Worm (Caenorhabditis elegans) whole organism, young adult: ENCODE results near the gene math-13.
A peak's percentile ranks its signal among the peaks of the same experiment; 100 is the strongest.

Experiments used
- C17E4.6 ChIP-seq: fragments of 200-800 bp; sonication (Bioruptor generic); IDR thresholded peaks from 2 replicates; pipeline ENCODE4 v1.3.6; 2022; ENCODE audit warnings: missing genetic modification reagents, missing genetic modification characterization, missing compliant biosample characterization
- D2030.7 ChIP-seq: fragments of 200-800 bp; sonication (Bioruptor generic); IDR thresholded peaks from 2 replicates; pipeline ENCODE4 v1.3.6; 2022; ENCODE audit warnings: missing genetic modification reagents, missing genetic modification characterization, missing compliant biosample characterization
- F22D6.2 ChIP-seq: sonication (generic microtip); optimal IDR thresholded peaks from 2 replicates; lab custom pipeline; 2016; ENCODE audit warnings: mild to moderate bottlenecking, missing genetic modification characterization, missing compliant biosample characterization
- F33H1.4 ChIP-seq: fragments of 200-800 bp; sonication (Bioruptor generic); IDR thresholded peaks from 2 replicates; pipeline ENCODE4 v1.3.6; 2022; ENCODE audit warnings: missing genetic modification reagents, missing genetic modification characterization, missing compliant biosample characterization
- F39B2.1 ChIP-seq: fragments of 200-800 bp; sonication (Bioruptor generic); IDR thresholded peaks from 2 replicates; pipeline ENCODE4 v1.3.6; 2022; ENCODE audit warnings: missing genetic modification reagents, missing genetic modification characterization, missing compliant biosample characterization
- F55B11.4 ChIP-seq: sonication (generic microtip); optimal IDR thresholded peaks from 2 replicates; lab custom pipeline; 2016; ENCODE audit warnings: missing compliant biosample characterization, missing genetic modification characterization, borderline replicate concordance; ENCODE audit not compliant: insufficient read depth
- F57C9.4 ChIP-seq: sonication (generic microtip); optimal IDR thresholded peaks from 2 replicates; lab custom pipeline; 2017; ENCODE audit warnings: mild to moderate bottlenecking, missing genetic modification characterization, missing compliant biosample characterization
- Y53F4B.3 ChIP-seq: fragments of 200-800 bp; sonication (Bioruptor generic); IDR thresholded peaks from 2 replicates; pipeline ENCODE4 v1.3.6; 2022; ENCODE audit warnings: missing genetic modification reagents, missing genetic modification characterization, missing compliant biosample characterization
- Y56A3A.18 ChIP-seq: fragments of 200-800 bp; sonication (Bioruptor generic); IDR thresholded peaks from 2 replicates; pipeline ENCODE4 v1.3.6; 2022; ENCODE audit warnings: missing genetic modification reagents, missing genetic modification characterization, missing compliant biosample characterization
- Y95B8A.8 ChIP-seq: fragments of 200-800 bp; sonication (Bioruptor generic); IDR thresholded peaks from 2 replicates; pipeline ENCODE4 v1.3.6; 2022; ENCODE audit warnings: missing genetic modification reagents, missing genetic modification characterization, missing compliant biosample characterization
- athp-1 ChIP-seq: sonication (generic microtip); optimal IDR thresholded peaks from 2 replicates; lab custom pipeline; 2017; ENCODE audit warnings: mild to moderate bottlenecking, missing genetic modification characterization, missing compliant biosample characterization
- cebp-1 ChIP-seq, 2 experiments: fragments of 200-800 bp in 1 of 2; sonication (Bioruptor generic) in 1 of 2; sonication (generic microtip) in 1 of 2; IDR thresholded peaks in 1 of 2; optimal IDR thresholded peaks in 1 of 2; 2 replicates each; pipeline versions ENCODE4 v1.3.6 to Lab custom; 2017 to 2022; ENCODE audit warnings: missing compliant biosample characterization in 2 of 2, missing genetic modification characterization in 2 of 2, mild to moderate bottlenecking in 1 of 2, missing genetic modification reagents in 1 of 2, moderate library complexity in 1 of 2
- ceh-27 ChIP-seq: fragments of 200-800 bp; sonication (Bioruptor generic); optimal IDR thresholded peaks from 2 replicates; lab custom pipeline; 2018; ENCODE audit warnings: mild to moderate bottlenecking, missing genetic modification characterization, moderate library complexity, missing compliant biosample characterization
- dpl-1 ChIP-seq: fragments of 150-350 bp; optimal IDR thresholded peaks from 2 replicates; lab custom pipeline; 2014; ENCODE audit warnings: missing biosample characterization, missing genetic modification reagents, missing genetic modification characterization
- egl-18 ChIP-seq: fragments of 200-800 bp; sonication (Bioruptor generic); IDR thresholded peaks from 2 replicates; pipeline ENCODE4 v1.3.6; 2022; ENCODE audit warnings: missing genetic modification reagents, missing genetic modification characterization, missing compliant biosample characterization
- fkh-3 ChIP-seq: sonication (generic microtip); optimal IDR thresholded peaks from 2 replicates; lab custom pipeline; 2016; ENCODE audit warnings: mild to moderate bottlenecking, missing genetic modification characterization, missing compliant biosample characterization
- gei-17 ChIP-seq: fragments of 200-800 bp; sonication (Bioruptor generic); optimal IDR thresholded peaks from 2 replicates; lab custom pipeline; 2018; ENCODE audit warnings: mild to moderate bottlenecking, missing genetic modification characterization, missing compliant biosample characterization
- him-1 ChIP-seq: sonication (generic microtip); optimal IDR thresholded peaks from 2 replicates; lab custom pipeline; 2016; ENCODE audit warnings: missing genotype, missing genetic modification reagents, missing genetic modification characterization, missing compliant biosample characterization
- hlh-26 ChIP-seq: fragments of 200-800 bp; sonication (Bioruptor generic); conservative IDR thresholded peaks from 2 replicates; pipeline ENCODE4 v1.3.6; 2022; ENCODE audit warnings: missing genetic modification reagents, missing genetic modification characterization, missing compliant biosample characterization
- lir-1 ChIP-seq: fragments of 200-800 bp; sonication (Bioruptor generic); conservative IDR thresholded peaks from 2 replicates; pipeline ENCODE4 v1.3.6; 2022; ENCODE audit warnings: missing genetic modification reagents, missing genetic modification characterization, missing compliant biosample characterization
- lsl-1 ChIP-seq: fragments of 200-800 bp; sonication (Bioruptor generic); optimal IDR thresholded peaks from 2 replicates; lab custom pipeline; 2018; ENCODE audit warnings: mild to moderate bottlenecking, missing genetic modification characterization, moderate library complexity, missing compliant biosample characterization
- mcd-1 ChIP-seq: fragments of 200-800 bp; sonication (Bioruptor generic); IDR thresholded peaks from 2 replicates; pipeline ENCODE4 v1.3.6; 2022; ENCODE audit warnings: missing genetic modification reagents, missing genetic modification characterization, missing compliant biosample characterization
- nhr-120 ChIP-seq: fragments of 200-800 bp; sonication (Bioruptor generic); IDR thresholded peaks from 2 replicates; pipeline ENCODE4 v1.3.6; 2022; ENCODE audit warnings: missing genetic modification characterization, missing compliant biosample characterization
- nhr-80 ChIP-seq: sonication (generic microtip); optimal IDR thresholded peaks from 2 replicates; lab custom pipeline; 2016; ENCODE audit warnings: missing genetic modification characterization, missing compliant biosample characterization
- pbrm-1 ChIP-seq: fragments of 200-800 bp; sonication (Bioruptor generic); IDR thresholded peaks from 2 replicates; pipeline ENCODE4 v1.3.6; 2022; ENCODE audit warnings: missing genetic modification reagents, missing genetic modification characterization, missing compliant biosample characterization
- rcor-1 ChIP-seq: fragments of 200-800 bp; sonication (Bioruptor generic); IDR thresholded peaks from 2 replicates; pipeline ENCODE4 v1.3.6; 2022; ENCODE audit warnings: missing genetic modification reagents, missing genetic modification characterization, missing compliant biosample characterization
- sea-2 ChIP-seq: fragments of 200-800 bp; sonication (Bioruptor generic); IDR thresholded peaks from 2 replicates; pipeline ENCODE4 v1.3.6; 2022; ENCODE audit warnings: missing genetic modification characterization, missing compliant biosample characterization
- snpc-1.1 ChIP-seq: sonication (generic microtip); optimal IDR thresholded peaks from 2 replicates; lab custom pipeline; 2017; ENCODE audit warnings: missing genetic modification characterization, mild to moderate bottlenecking, missing compliant biosample characterization, antibody characterized with exemption, moderate library complexity, missing genotype, missing genetic modification reagents; ENCODE audit not compliant: insufficient read depth
- snpc-1.3 ChIP-seq: sonication (generic microtip); optimal IDR thresholded peaks from 2 replicates; lab custom pipeline; 2017; ENCODE audit warnings: missing genetic modification characterization, mild to moderate bottlenecking, missing compliant biosample characterization, antibody characterized with exemption, moderate library complexity, missing genotype, missing genetic modification reagents; ENCODE audit not compliant: insufficient read depth
- snpc-4 ChIP-seq, 5 experiments: fragments of 150-350 bp in 1 of 5; sonication (generic microtip) in 4 of 5; optimal IDR thresholded peaks; 2 replicates each; lab custom pipeline; 2014 to 2018; ENCODE audit warnings: missing genetic modification characterization in 5 of 5, missing biosample characterization in 3 of 5, antibody characterized with exemption in 2 of 5, mild to moderate bottlenecking in 2 of 5, missing compliant biosample characterization in 2 of 5, missing genotype in 2 of 5, moderate library complexity in 2 of 5, missing genetic modification reagents in 1 of 5
- tbp1 ChIP-seq: fragments of 200-800 bp; sonication (Bioruptor generic); optimal IDR thresholded peaks from 2 replicates; lab custom pipeline; 2018; ENCODE audit warnings: mild to moderate bottlenecking, missing genetic modification characterization, missing compliant biosample characterization
- tlf-1 ChIP-seq: fragments of 200-800 bp; sonication (Bioruptor generic); optimal IDR thresholded peaks from 2 replicates; lab custom pipeline; 2018; ENCODE audit warnings: mild to moderate bottlenecking, missing genetic modification characterization, missing compliant biosample characterization
- unc-130 ChIP-seq: sonication (generic microtip); optimal IDR thresholded peaks from 2 replicates; lab custom pipeline; 2016; ENCODE audit warnings: missing genetic modification reagents, missing genetic modification characterization, missing compliant biosample characterization
- unc-62 ChIP-seq: fragments of 150-350 bp; optimal IDR thresholded peaks from 2 replicates; lab custom pipeline; 2014; ENCODE audit warnings: missing biosample characterization, missing genetic modification reagents, missing genetic modification characterization
- xnd-1 ChIP-seq: sonication (generic microtip); optimal IDR thresholded peaks from 2 replicates; lab custom pipeline; 2016; ENCODE audit warnings: missing genotype, missing genetic modification reagents, missing genetic modification characterization, missing compliant biosample characterization
- ztf-28 ChIP-seq: fragments of 200-800 bp; sonication (Bioruptor generic); IDR thresholded peaks from 2 replicates; pipeline ENCODE4 v1.3.6; 2022; ENCODE audit warnings: missing genetic modification reagents, missing genetic modification characterization, missing compliant biosample characterization

The math-13 gene

ce11 chrII:1875658-1876057 is at the start of gene math-13:
TSS of gene math-13 (plus strand) at chrII:1875958.
- TF ChIP-seq athp-1 (tag; lab: Kevin White, UChicago): no peak
- no peak for TF ChIP-seq him-1 (tag; lab: Kevin White, UChicago)
- TF ChIP-seq unc-62 (GFP tag; lab: Kevin White, UChicago): no peak
- no peak for TF ChIP-seq tlf-1 (GFP tag; lab: Kevin White, UChicago)
- no peak for TF ChIP-seq snpc-4 (GFP tag; optimal IDR thresholded peaks at IDR 0.05; lab: Kevin White, UChicago)
- no peak for TF ChIP-seq snpc-4 (tag; optimal IDR thresholded peaks at IDR 0.05; lab: Kevin White, UChicago)
- no peak for TF ChIP-seq F22D6.2 (tag; lab: Kevin White, UChicago)
- no peak for TF ChIP-seq cebp-1 (GFP tag; IDR thresholded peaks at IDR 0.05; lab: Robert Waterston, UW)
- TF ChIP-seq cebp-1 (tag; optimal IDR thresholded peaks at IDR 0.05; lab: Kevin White, UChicago): no peak
- no peak for TF ChIP-seq egl-18 (GFP tag; lab: Robert Waterston, UW)
- TF ChIP-seq ceh-27 (GFP tag; lab: Kevin White, UChicago): no peak
- TF ChIP-seq C17E4.6 (GFP tag; lab: Robert Waterston, UW): no peak
- TF ChIP-seq unc-130 (GFP tag; lab: Kevin White, UChicago): no peak
- no peak for TF ChIP-seq xnd-1 (tag; lab: Kevin White, UChicago)
- no peak for TF ChIP-seq fkh-3 (tag; lab: Kevin White, UChicago)
- no peak for TF ChIP-seq tbp1 (GFP tag; lab: Kevin White, UChicago)
- no peak for TF ChIP-seq D2030.7 (GFP tag; lab: Robert Waterston, UW)
- TF ChIP-seq Y56A3A.18 (GFP tag; lab: Robert Waterston, UW): no peak
- TF ChIP-seq, all 124 proteins: peak for 0

ce11 chrII:1830182-1830682 is 45.5 kb upstream of the math-13 start, which contains the start of gene math-40:
TSS of gene math-40 (plus strand) at chrII:1830632.
- TF ChIP-seq nhr-80 (tag; lab: Kevin White, UChicago): peak; percentile 48
- no peak for TF ChIP-seq rcor-1 (GFP tag; lab: Robert Waterston, UW)
- TF ChIP-seq, all 124 proteins: peak for 1

ce11 chrII:1831883-1832388 is 43.8 kb upstream of the math-13 start, which contains the start of gene math-39:
TSS of gene math-39 (plus strand) at chrII:1832338.
- TF ChIP-seq F57C9.4 (tag; lab: Kevin White, UChicago) (no peak), lsl-1 (GFP tag; lab: Kevin White, UChicago) (no peak), nhr-80 (tag; lab: Kevin White, UChicago) (peak; percentile 24), hlh-26 (no peak), ztf-28 (GFP tag; lab: Robert Waterston, UW) (no peak), nhr-120 (GFP tag; lab: Robert Waterston, UW) (no peak), gei-17 (GFP tag; lab: Kevin White, UChicago) (no peak), Y53F4B.3 (no peak)

- TF ChIP-seq lir-1 (GFP tag; lab: Robert Waterston, UW) (no peak), athp-1 (tag; lab: Kevin White, UChicago) (no peak), snpc-1.1 (no peak), snpc-1.3 (tag; lab: Kevin White, UChicago) (no peak), ceh-27 (GFP tag; lab: Kevin White, UChicago) (no peak), Y95B8A.8 (GFP tag; lab: Robert Waterston, UW) (no peak), nhr-120 (GFP tag; lab: Robert Waterston, UW) (no peak), dpl-1 (GFP tag; lab: Kevin White, UChicago) (no peak), mcd-1 (GFP tag; lab: Robert Waterston, UW) (no peak), F39B2.1 (no peak), pbrm-1 (no peak), F55B11.4 (tag; lab: Kevin White, UChicago) (no peak), sea-2 (GFP tag; lab: Robert Waterston, UW) (no peak), F33H1.4 (no peak)
These were observed 39.6 kb upstream of the math-13 start, which contains the start of gene T08E11.1 for ce11 chrII:1836204-1836603. TSS of gene T08E11.1 (plus strand) at chrII:1836504.
